Fruit fly (Drosophila melanogaster) whole organism, embryonic: ENCODE measurements around the gene Hez.

Experiments
- CG12299 ChIP-seq: fragments of 200-800 bp; sonication (Bioruptor generic); optimal IDR thresholded peaks from 2 replicates; lab custom pipeline; 2018; ENCODE audit warnings: missing biosample characterization, mild to moderate bottlenecking, missing genetic modification characterization
- CG12659 ChIP-seq: fragments of 200-800 bp; sonication (Bioruptor generic); optimal IDR thresholded peaks from 3 replicates; lab custom pipeline; 2017; ENCODE audit warnings: mild to moderate bottlenecking, missing biosample characterization, missing genetic modification reagents, missing genetic modification characterization
- CG12769 ChIP-seq: fragments of 200-800 bp; sonication (Bioruptor generic); optimal IDR thresholded peaks from 2 replicates; lab custom pipeline; 2019; ENCODE audit warnings: missing biosample characterization, mild to moderate bottlenecking, missing genetic modification characterization, moderate library complexity
- CG14441 ChIP-seq: fragments of 200-800 bp; sonication (Bioruptor generic); IDR thresholded peaks from 2 replicates; pipeline ENCODE4 v1.3.6; 2022; ENCODE audit warnings: missing biosample characterization, missing genetic modification characterization
- CG14710 ChIP-seq: fragments of 200-800 bp; sonication (Bioruptor generic); optimal IDR thresholded peaks from 3 replicates; lab custom pipeline; 2019; ENCODE audit warnings: missing biosample characterization, mild to moderate bottlenecking, missing genetic modification characterization, moderate library complexity
- CG15514 ChIP-seq: fragments of 200-800 bp; sonication (Bioruptor generic); optimal IDR thresholded peaks from 3 replicates; lab custom pipeline; 2017; ENCODE audit warnings: missing biosample characterization, missing genetic modification characterization, mild to moderate bottlenecking, moderate library complexity, missing genetic modification reagents
- CG9797 ChIP-seq: fragments of 200-800 bp; sonication (Bioruptor generic); optimal IDR thresholded peaks from 3 replicates; lab custom pipeline; 2018; ENCODE audit warnings: missing biosample characterization, mild to moderate bottlenecking, missing genetic modification characterization
- CG9817 ChIP-seq: fragments of 200-800 bp; sonication (Bioruptor generic); optimal IDR thresholded peaks from 2 replicates; lab custom pipeline; 2018; ENCODE audit warnings: missing biosample characterization, mild to moderate bottlenecking, missing genetic modification characterization, moderate library complexity
- CG9876 ChIP-seq: fragments of 200-800 bp; sonication (Bioruptor generic); optimal IDR thresholded peaks from 2 replicates; lab custom pipeline; 2016; ENCODE audit warnings: missing biosample characterization, missing genetic modification characterization
- Camta ChIP-seq: fragments of 200-800 bp; sonication (Bioruptor generic); optimal IDR thresholded peaks from 2 replicates; lab custom pipeline; 2016; ENCODE audit warnings: missing biosample characterization, missing genetic modification characterization
- E2f1 ChIP-seq: fragments of 200-800 bp; sonication (Bioruptor generic); IDR thresholded peaks from 2 replicates; pipeline ENCODE4 v1.3.6; 2022; ENCODE audit warnings: missing biosample characterization, missing genetic modification characterization
- Elba2 ChIP-seq: fragments of 200-800 bp; sonication (Bioruptor generic); optimal IDR thresholded peaks from 3 replicates; lab custom pipeline; 2016; ENCODE audit warnings: missing biosample characterization, missing genetic modification characterization
- Ets97D ChIP-seq: fragments of 200-800 bp; sonication (Bioruptor generic); optimal IDR thresholded peaks from 3 replicates; lab custom pipeline; 2016; ENCODE audit warnings: missing biosample characterization, missing genetic modification characterization
- Fer3 ChIP-seq: fragments of 200-800 bp; sonication (Bioruptor generic); optimal IDR thresholded peaks from 2 replicates; lab custom pipeline; 2018; ENCODE audit warnings: missing biosample characterization, mild to moderate bottlenecking, missing genetic modification characterization, moderate library complexity
- MESR4 ChIP-seq: fragments of 200-800 bp; sonication (Bioruptor generic); optimal IDR thresholded peaks from 2 replicates; lab custom pipeline; 2018; ENCODE audit warnings: missing biosample characterization, mild to moderate bottlenecking, missing genetic modification characterization, moderate library complexity
- Myb ChIP-seq: fragments of 200-800 bp; sonication (Bioruptor generic); optimal IDR thresholded peaks from 2 replicates; lab custom pipeline; 2016; ENCODE audit warnings: missing biosample characterization, missing genetic modification characterization
- Oli ChIP-seq: fragments of 200-800 bp; sonication (Bioruptor generic); optimal IDR thresholded peaks from 2 replicates; lab custom pipeline; 2018; ENCODE audit warnings: missing biosample characterization, mild to moderate bottlenecking, missing genetic modification characterization, moderate library complexity
- Optix ChIP-seq: fragments of 200-800 bp; sonication (Bioruptor generic); IDR thresholded peaks from 3 replicates; pipeline ENCODE4 v1.3.6; 2022; ENCODE audit warnings: missing biosample characterization, missing genetic modification characterization
- Pdp1 ChIP-seq, 2 experiments: fragments of 200-800 bp; sonication (Bioruptor generic); optimal IDR thresholded peaks; 3 replicates each; lab custom pipeline; 2016; ENCODE audit warnings: missing biosample characterization in 2 of 2, missing genetic modification characterization in 2 of 2, mild to moderate bottlenecking in 1 of 2, moderate library complexity in 1 of 2
- Ptx1 ChIP-seq: fragments of 200-800 bp; sonication (Bioruptor generic); IDR thresholded peaks from 2 replicates; pipeline ENCODE4 v1.3.6; 2022; ENCODE audit warnings: missing biosample characterization, missing genetic modification characterization
- YL-1 ChIP-seq: fragments of 200-800 bp; sonication (Bioruptor generic); optimal IDR thresholded peaks from 3 replicates; lab custom pipeline; 2017; ENCODE audit warnings: missing biosample characterization, mild to moderate bottlenecking, missing genetic modification characterization
- amos ChIP-seq: fragments of 200-800 bp; sonication (Bioruptor generic); IDR thresholded peaks from 2 replicates; pipeline ENCODE4 v1.3.6; 2022; ENCODE audit warnings: missing biosample characterization, missing genetic modification characterization; ENCODE audit not compliant: partially characterized antibody
- aop ChIP-seq: fragments of 200-800 bp; sonication (Bioruptor generic); IDR thresholded peaks from 2 replicates; pipeline ENCODE4 v1.3.6; 2022; ENCODE audit warnings: missing biosample characterization, missing genetic modification characterization
- br ChIP-seq: fragments of >200 bp; optimal IDR thresholded peaks from 2 replicates; lab custom pipeline; 2017
- dm ChIP-seq: fragments of 200-800 bp; sonication (Bioruptor generic); optimal IDR thresholded peaks from 3 replicates; lab custom pipeline; 2016; ENCODE audit warnings: missing biosample characterization, missing genetic modification characterization
- fu2 ChIP-seq: fragments of 200-800 bp; sonication (Bioruptor generic); optimal IDR thresholded peaks from 2 replicates; lab custom pipeline; 2016; ENCODE audit warnings: missing biosample characterization, missing genetic modification characterization
- gfzf ChIP-seq: fragments of 200-800 bp; sonication (Bioruptor generic); optimal IDR thresholded peaks from 2 replicates; lab custom pipeline; 2016; ENCODE audit warnings: missing biosample characterization, mild to moderate bottlenecking, missing genetic modification characterization, moderate library complexity
- jumu ChIP-seq: fragments of 200-800 bp; sonication (Bioruptor generic); optimal IDR thresholded peaks from 3 replicates; lab custom pipeline; 2016; ENCODE audit warnings: missing biosample characterization, missing genetic modification characterization
- lilli ChIP-seq: fragments of 200-800 bp; sonication (Bioruptor generic); optimal IDR thresholded peaks from 3 replicates; lab custom pipeline; 2016; ENCODE audit warnings: missing biosample characterization, missing genetic modification characterization
- phol ChIP-seq: fragments of 200-800 bp; sonication (Bioruptor generic); optimal IDR thresholded peaks from 3 replicates; lab custom pipeline; 2018; ENCODE audit warnings: missing biosample characterization, mild to moderate bottlenecking, missing genetic modification characterization, moderate library complexity
- pum ChIP-seq: fragments of 200-800 bp; sonication (Bioruptor generic); optimal IDR thresholded peaks from 2 replicates; lab custom pipeline; 2016; ENCODE audit warnings: missing biosample characterization, missing genetic modification characterization
- sd ChIP-seq: fragments of 200-800 bp; sonication (Bioruptor generic); optimal IDR thresholded peaks from 3 replicates; lab custom pipeline; 2018; ENCODE audit warnings: missing biosample characterization, mild to moderate bottlenecking, missing genetic modification characterization, moderate library complexity
- slbo ChIP-seq: fragments of 200-800 bp; sonication (Bioruptor generic); IDR thresholded peaks from 2 replicates; pipeline ENCODE4 v1.3.6; 2022; ENCODE audit warnings: missing biosample characterization, missing genetic modification characterization
- slp2 ChIP-seq: fragments of 200-800 bp; sonication (Bioruptor generic); optimal IDR thresholded peaks from 2 replicates; lab custom pipeline; 2016; ENCODE audit warnings: missing biosample characterization, missing genetic modification characterization
- sna ChIP-seq: fragments of 200-800 bp; sonication (Bioruptor generic); IDR thresholded peaks from 2 replicates; pipeline ENCODE4 v1.3.6; 2022; ENCODE audit warnings: missing biosample characterization, missing genetic modification characterization; ENCODE audit not compliant: partially characterized antibody
- sob ChIP-seq: fragments of 200-800 bp; sonication (Bioruptor generic); IDR thresholded peaks from 2 replicates; pipeline ENCODE4 v1.3.6; 2022; ENCODE audit warnings: missing biosample characterization, missing genetic modification characterization
- sr ChIP-seq: fragments of 200-800 bp; sonication (Bioruptor generic); IDR thresholded peaks from 3 replicates; pipeline ENCODE4 v1.3.6; 2022; ENCODE audit warnings: missing biosample characterization, missing genetic modification characterization
- tgo ChIP-seq: fragments of 200-800 bp; sonication (Bioruptor generic); IDR thresholded peaks from 3 replicates; pipeline ENCODE4 v1.3.6; 2022; ENCODE audit warnings: missing biosample characterization, missing genetic modification characterization
- trem ChIP-seq: fragments of 200-800 bp; optimal IDR thresholded peaks from 3 replicates; lab custom pipeline; 2019; ENCODE audit warnings: missing biosample characterization, mild to moderate bottlenecking, missing genetic modification characterization, moderate library complexity
- unpg ChIP-seq: fragments of 200-800 bp; sonication (Bioruptor generic); optimal IDR thresholded peaks from 3 replicates; lab custom pipeline; 2018; ENCODE audit warnings: missing biosample characterization, mild to moderate bottlenecking, missing genetic modification characterization, moderate library complexity
- vvl ChIP-seq: fragments of 200-800 bp; sonication (Bioruptor generic); IDR thresholded peaks from 2 replicates; pipeline ENCODE4 v1.3.6; 2022; ENCODE audit warnings: missing biosample characterization, missing genetic modification characterization
- zen ChIP-seq: fragments of 200-800 bp; sonication (Bioruptor generic); optimal IDR thresholded peaks from 3 replicates; lab custom pipeline; 2018; ENCODE audit warnings: missing biosample characterization, mild to moderate bottlenecking, missing genetic modification characterization, moderate library complexity

The Hez gene

DNA sequence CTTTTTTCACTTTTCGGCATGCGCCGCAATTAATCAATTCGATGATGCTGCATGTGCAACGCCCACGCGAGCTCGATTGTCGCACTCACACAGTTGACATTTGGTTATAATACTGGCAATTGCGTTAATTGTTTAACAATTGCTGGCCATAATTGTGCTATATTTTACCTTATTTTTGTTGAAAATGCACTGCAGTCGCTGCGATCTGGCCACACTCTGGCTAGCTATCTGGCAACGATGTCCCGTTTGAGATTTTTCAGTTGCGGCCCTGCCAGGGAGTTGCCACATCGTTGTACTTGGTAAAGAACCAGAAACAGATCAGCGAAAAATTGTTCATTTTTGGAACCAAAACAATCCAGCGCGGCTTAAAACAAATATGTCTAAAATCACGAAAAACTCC is 3.8 kb upstream of the Hez start, which contains the start of the genes CG6707 and CG46387 (continued):
- peak; percentile 68 for TF ChIP-seq gfzf (GFP tag; lab: Kevin White, UChicago)
- TF ChIP-seq CG12769 (tag; lab: Kevin White, UChicago) = peak; percentile 34
- TF ChIP-seq CG9817 (tag; lab: Kevin White, UChicago) = peak; percentile 4
- peak; percentile 47 for TF ChIP-seq phol (tag; lab: Kevin White, UChicago)
- no peak for TF ChIP-seq aop (GFP tag; lab: Robert Waterston, UW)
- peak; percentile 36 for TF ChIP-seq zen (tag; lab: Kevin White, UChicago)
- peak; percentile 35 for TF ChIP-seq CG14710 (tag; lab: Kevin White, UChicago)
- peak; percentile 59 for TF ChIP-seq amos (GFP tag; lab: Robert Waterston, UW)
- peak in 1 of 2 experiments; percentile 16 for TF ChIP-seq Pdp1 (GFP tag; optimal IDR thresholded peaks at IDR 0.05; lab: Kevin White, UChicago)
- peak; percentile 50; the same call in 1 of the 2 replicates for TF ChIP-seq vvl
- TF ChIP-seq CG9797 (GFP tag; lab: Kevin White, UChicago) = peak; percentile 35
- no peak for TF ChIP-seq unpg (GFP tag; lab: Kevin White, UChicago)
- TF ChIP-seq YL-1 (GFP tag; lab: Kevin White, UChicago) = peak; percentile 58
- TF ChIP-seq dm (GFP tag; lab: Kevin White, UChicago) = peak; percentile 53
- TF ChIP-seq E2f1 (GFP tag; lab: Robert Waterston, UW) = 0 out of 2 replicates have a peak, but pooled peaks have one; percentile 12
- TF ChIP-seq tgo (GFP tag; lab: Robert Waterston, UW) = 0 out of 3 replicates have a peak, but pooled peaks have one; percentile 25
- TF ChIP-seq slbo (GFP tag; lab: Robert Waterston, UW) = peak; percentile 61
- no peak for TF ChIP-seq fu2
- peak; percentile 54 for TF ChIP-seq Ets97D (GFP tag; lab: Kevin White, UChicago)
- TF ChIP-seq CG15514 (GFP tag; lab: Kevin White, UChicago) = peak; percentile 99
- TF ChIP-seq jumu (GFP tag; lab: Kevin White, UChicago) = peak; percentile 44
- TF ChIP-seq pum (GFP tag; lab: Kevin White, UChicago) = peak; percentile 47
- no peak for TF ChIP-seq sd (tag; lab: Kevin White, UChicago)
- TF ChIP-seq sob (GFP tag; lab: Robert Waterston, UW) = peak; percentile 38; the same call in 1 of the 2 replicates
- TF ChIP-seq lilli (GFP tag; lab: Kevin White, UChicago) = peak; percentile 45
- no peak for TF ChIP-seq slp2 (GFP tag; lab: Kevin White, UChicago)
- TF ChIP-seq Fer3 (tag; lab: Kevin White, UChicago) = no peak
- no peak for TF ChIP-seq Camta (GFP tag; lab: Kevin White, UChicago)
- no peak for TF ChIP-seq sr (GFP tag; lab: Robert Waterston, UW)
- TF ChIP-seq CG9876 = peak; percentile 7
- TF ChIP-seq Ptx1 = peak; percentile 35; the same call in 1 of the 2 replicates
- peak; percentile 88 for TF ChIP-seq Elba2 (GFP tag; lab: Kevin White, UChicago)
- TF ChIP-seq Optix = no peak
- TF ChIP-seq CG12299 (tag; lab: Kevin White, UChicago) = no peak
- TF ChIP-seq MESR4 = peak; percentile 85
- TF ChIP-seq br (lab: Kevin White, UChicago) = no peak
- peak; percentile 64 for TF ChIP-seq CG12659 (GFP tag; lab: Kevin White, UChicago)
- TF ChIP-seq Oli (tag; lab: Kevin White, UChicago) = no peak
- peak; percentile 33 for TF ChIP-seq trem
- 0 out of 2 replicates have a peak, but pooled peaks have one; percentile 17 for TF ChIP-seq CG14441 (GFP tag; lab: Robert Waterston, UW)
- TF ChIP-seq sna (GFP tag; lab: Robert Waterston, UW) = no peak
- TF ChIP-seq Myb (GFP tag; lab: Kevin White, UChicago) = peak; percentile 34
- TF ChIP-seq, all 482 proteins: peak for 108
